Worm (Caenorhabditis elegans): ENCODE measurements around the gene nhr-57.

Gene nhr-57

DNA sequence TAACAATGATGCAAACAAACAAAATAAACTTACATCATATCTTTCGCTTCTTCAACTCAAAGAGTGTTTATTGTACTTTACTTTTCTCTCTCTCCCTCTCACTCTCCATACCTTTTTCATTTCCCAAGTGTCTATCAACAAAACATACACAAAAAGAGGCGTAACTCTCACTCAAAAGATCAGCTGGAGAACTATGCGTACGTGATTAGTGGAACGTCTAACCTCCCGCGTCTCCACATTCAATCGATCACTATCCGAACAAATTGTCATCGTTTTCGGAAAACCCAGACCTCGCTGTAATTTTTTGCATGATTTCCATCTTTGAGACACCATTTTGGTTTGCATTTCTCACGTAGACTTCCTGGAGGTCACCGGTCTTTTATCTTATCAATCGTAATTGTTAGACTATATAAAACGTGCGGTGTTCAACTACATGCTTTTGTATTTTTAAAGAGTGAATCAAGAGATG lies at the start of gene nhr-57 (continued):
- TF ChIP-seq nhr-25 (tag; optimal IDR thresholded peaks at IDR 0.05; ENCODE audit: borderline replicate concordance, insufficient read depth) (peak; percentile 62), Y105C5A.15 (GFP tag; IDR thresholded peaks at IDR 0.05) (no peak), spr-1 (tag; optimal IDR thresholded peaks at IDR 0.05) (no peak), unc-39 (tag; optimal IDR thresholded peaks at IDR 0.05) (no peak), F49E8.2 (tag; optimal IDR thresholded peaks at IDR 0.05; ENCODE audit: borderline replicate concordance) (no peak), jun-1 (tag; optimal IDR thresholded peaks at IDR 0.05) (no peak), mdl-1 (tag; optimal IDR thresholded peaks at IDR 0.05) (peak; percentile 24 to 77), T20F7.1 (GFP tag; optimal IDR thresholded peaks at IDR 0.05) (no peak), madf-5 (GFP tag; IDR thresholded peaks at IDR 0.05) (no peak), ceh-82 (tag; optimal IDR thresholded peaks at IDR 0.05) (no peak), hif-1 (tag; optimal IDR thresholded peaks at IDR 0.05) (peak; percentile 98 to 100), F37D6.2 (tag; optimal IDR thresholded peaks at IDR 0.05) (no peak), nhr-48 (tag; optimal IDR thresholded peaks at IDR 0.05) (peak; percentile 91), ZK337.2 (GFP tag; IDR thresholded peaks at IDR 0.05) (no peak), unc-130 (GFP tag; optimal IDR thresholded peaks at IDR 0.05) (no peak), rbr-2 (tag; optimal IDR thresholded peaks at IDR 0.05) (no peak), lin-38 (GFP tag; IDR thresholded peaks at IDR 0.05) (no peak), set-16 (GFP tag; IDR thresholded peaks at IDR 0.05) (no peak), ceh-28 (tag; optimal IDR thresholded peaks at IDR 0.05) (no peak), ama-1 (optimal IDR thresholded peaks at IDR 0.05) (no peak), ctbp-1 (GFP tag; IDR thresholded peaks at IDR 0.05) (no peak), hmg-1.1 (GFP tag; IDR thresholded peaks at IDR 0.05) (no peak), egl-43 (GFP tag; IDR thresholded peaks at IDR 0.05) (no peak), nhr-28 (tag; optimal IDR thresholded peaks at IDR 0.05) (peak; percentile 94), ztf-7 (tag; optimal IDR thresholded peaks at IDR 0.05) (peak; percentile 11), lin-15B (tag; optimal IDR thresholded peaks at IDR 0.05) (no peak), T26A8.4 (GFP tag; IDR thresholded peaks at IDR 0.05) (no peak), aha-1 (tag) (peak; percentile 100), lin-39 (tag; optimal IDR thresholded peaks at IDR 0.05) (no peak), tag-97 (GFP tag; IDR thresholded peaks at IDR 0.05) (no peak), gei-8 (GFP tag; optimal IDR thresholded peaks at IDR 0.05) (peak; percentile 78), R02D3.7 (tag; optimal IDR thresholded peaks at IDR 0.05) (no peak), nhr-10 (tag; optimal IDR thresholded peaks at IDR 0.05) (peak; percentile 16), nhr-76 (tag; optimal IDR thresholded peaks at IDR 0.05) (no peak), snpc-1.2 (GFP tag; IDR thresholded peaks at IDR 0.05) (no peak), daf-19 (GFP tag; conservative IDR thresholded peaks at IDR 0.05) (no peak), lin-13 (GFP tag; optimal IDR thresholded peaks at IDR 0.05) (no peak), ces-1 (GFP tag; optimal IDR thresholded peaks at IDR 0.05) (no peak), dpl-1 (GFP tag; optimal IDR thresholded peaks at IDR 0.05) (peak; percentile 4), mep-1 (tag; optimal IDR thresholded peaks at IDR 0.05) (no peak), dmd-8 (GFP tag; IDR thresholded peaks at IDR 0.05) (0 out of 2 replicates have a peak, but pooled peaks have one; percentile 14), tra-1 (GFP tag; IDR thresholded peaks at IDR 0.05) (0 out of 2 replicates have a peak, but pooled peaks have one; percentile 53), D1046.2 (GFP tag; IDR thresholded peaks at IDR 0.05) (no peak), nhr-237 (tag; optimal IDR thresholded peaks at IDR 0.05) (no peak), zip-11 (GFP tag; IDR thresholded peaks at IDR 0.05) (no peak), mxl-2 (GFP tag; conservative IDR thresholded peaks at IDR 0.05) (no peak), nhr-6 (tag; optimal IDR thresholded peaks at IDR 0.05) (no peak), vab-7 (GFP tag; IDR thresholded peaks at IDR 0.05) (no peak), lin-1 (GFP tag; IDR thresholded peaks at IDR 0.05) (peak; percentile 49), nhr-111 (GFP tag; optimal IDR thresholded peaks at IDR 0.05) (no peak), duxl-1 (tag; optimal IDR thresholded peaks at IDR 0.05; ENCODE audit: poor library complexity) (no peak), dmd-9 (GFP tag; IDR thresholded peaks at IDR 0.05) (no peak), Y75B8A.6 (GFP tag; IDR thresholded peaks at IDR 0.05) (no peak)
